Worm (Caenorhabditis elegans) whole organism, mixed stage, embryonic: Measurements from ENCODE around the gene rab-28.

Experiments
- bed-3 ChIP-seq: fragments of 200-800 bp; sonication (Bioruptor generic); optimal IDR thresholded peaks from 3 replicates; lab custom pipeline; 2018; ENCODE audit warnings: mild to moderate bottlenecking, missing genetic modification characterization, moderate library complexity, missing compliant biosample characterization
- blmp-1 ChIP-seq: fragments of 150-350 bp; optimal IDR thresholded peaks from 2 replicates; lab custom pipeline; 2014; ENCODE audit warnings: missing biosample characterization, missing genetic modification characterization
- ceh-39 ChIP-seq: fragments of 150-350 bp; optimal IDR thresholded peaks from 2 replicates; lab custom pipeline; 2014; ENCODE audit warnings: missing biosample characterization, missing genetic modification characterization
- ceh-43 ChIP-seq: fragments of 200-800 bp; sonication (Bioruptor generic); optimal IDR thresholded peaks from 2 replicates; lab custom pipeline; 2018; ENCODE audit warnings: mild to moderate bottlenecking, missing genetic modification characterization, moderate library complexity, missing compliant biosample characterization
- ceh-83 ChIP-seq: fragments of 200-800 bp; sonication (Bioruptor generic); optimal IDR thresholded peaks from 2 replicates; lab custom pipeline; 2018; ENCODE audit warnings: mild to moderate bottlenecking, missing genetic modification characterization, missing compliant biosample characterization
- ces-1 ChIP-seq: fragments of 150-350 bp; optimal IDR thresholded peaks from 2 replicates; lab custom pipeline; 2014; ENCODE audit warnings: missing biosample characterization, missing genetic modification reagents, missing genetic modification characterization
- cnd-1 ChIP-seq: fragments of 200-800 bp; sonication (Bioruptor generic); optimal IDR thresholded peaks from 2 replicates; lab custom pipeline; 2018; ENCODE audit warnings: mild to moderate bottlenecking, missing genetic modification characterization, missing compliant biosample characterization
- drap-1 ChIP-seq: fragments of 200-800 bp; sonication (Bioruptor generic); optimal IDR thresholded peaks from 3 replicates; lab custom pipeline; 2018; ENCODE audit warnings: mild to moderate bottlenecking, missing genetic modification characterization, missing compliant biosample characterization
- elt-1 ChIP-seq: sonication (generic microtip); optimal IDR thresholded peaks from 2 replicates; lab custom pipeline; 2017; ENCODE audit warnings: missing genetic modification characterization, mild to moderate bottlenecking, missing compliant biosample characterization, antibody characterized with exemption, moderate library complexity, borderline replicate concordance; ENCODE audit not compliant: insufficient read depth
- elt-3 ChIP-seq: fragments of 150-350 bp; optimal IDR thresholded peaks from 2 replicates; lab custom pipeline; 2014; ENCODE audit warnings: missing biosample characterization, missing genetic modification characterization
- flh-1 ChIP-seq: fragments of 200-800 bp; sonication (Bioruptor generic); optimal IDR thresholded peaks from 2 replicates; lab custom pipeline; 2018; ENCODE audit warnings: mild to moderate bottlenecking, missing genetic modification characterization, moderate library complexity, missing compliant biosample characterization
- ham-2 ChIP-seq: fragments of 200-800 bp; sonication (Bioruptor generic); optimal IDR thresholded peaks from 2 replicates; lab custom pipeline; 2018; ENCODE audit warnings: mild to moderate bottlenecking, missing genetic modification characterization, missing compliant biosample characterization
- hlh-1 ChIP-seq: fragments of 150-350 bp; optimal IDR thresholded peaks from 2 replicates; lab custom pipeline; 2014; ENCODE audit warnings: missing biosample characterization, missing genetic modification reagents, missing genetic modification characterization
- lin-13 ChIP-seq: fragments of 150-350 bp; optimal IDR thresholded peaks from 2 replicates; lab custom pipeline; 2014; ENCODE audit warnings: missing biosample characterization, missing genetic modification characterization
- lin-32 ChIP-seq: fragments of 200-800 bp; sonication (Bioruptor generic); optimal IDR thresholded peaks from 2 replicates; lab custom pipeline; 2018; ENCODE audit warnings: mild to moderate bottlenecking, missing genetic modification characterization, missing compliant biosample characterization
- lsy-2 ChIP-seq: fragments of 150-350 bp; optimal IDR thresholded peaks from 2 replicates; lab custom pipeline; 2014; ENCODE audit warnings: missing biosample characterization, missing genetic modification characterization
- mab-5 ChIP-seq: fragments of 150-350 bp; optimal IDR thresholded peaks from 2 replicates; lab custom pipeline; 2014; ENCODE audit warnings: missing biosample characterization, missing genetic modification characterization
- mep-1 ChIP-seq: fragments of 150-350 bp; optimal IDR thresholded peaks from 2 replicates; lab custom pipeline; 2017; ENCODE audit warnings: missing biosample characterization, missing genetic modification reagents, missing genetic modification characterization, inconsistent platforms
- nhr-12 ChIP-seq: fragments of 150-350 bp; optimal IDR thresholded peaks from 2 replicates; lab custom pipeline; 2014; ENCODE audit warnings: missing biosample characterization, missing genetic modification characterization
- nhr-237 ChIP-seq: fragments of 150-350 bp; optimal IDR thresholded peaks from 2 replicates; lab custom pipeline; 2014; ENCODE audit warnings: missing biosample characterization, missing genetic modification characterization
- nhr-28 ChIP-seq: fragments of 150-350 bp; optimal IDR thresholded peaks from 2 replicates; lab custom pipeline; 2014; ENCODE audit warnings: missing biosample characterization, missing genetic modification characterization
- pha-4 ChIP-seq: fragments of 150-350 bp; optimal IDR thresholded peaks from 2 replicates; lab custom pipeline; 2018; ENCODE audit warnings: missing biosample characterization, missing genetic modification reagents, missing genetic modification characterization
- sem-2 ChIP-seq: fragments of 200-800 bp; sonication (Bioruptor generic); optimal IDR thresholded peaks from 2 replicates; lab custom pipeline; 2018; ENCODE audit warnings: mild to moderate bottlenecking, missing genetic modification characterization, missing compliant biosample characterization
- sptf-1 ChIP-seq: sonication (generic microtip); optimal IDR thresholded peaks from 2 replicates; lab custom pipeline; 2017; ENCODE audit warnings: mild to moderate bottlenecking, missing genetic modification characterization, moderate library complexity, missing compliant biosample characterization
- tbx-8 ChIP-seq: fragments of 200-800 bp; sonication (Bioruptor generic); optimal IDR thresholded peaks from 2 replicates; lab custom pipeline; 2018; ENCODE audit warnings: mild to moderate bottlenecking, missing genetic modification characterization, moderate library complexity, missing compliant biosample characterization
- unc-120 ChIP-seq: sonication (generic microtip); optimal IDR thresholded peaks from 2 replicates; lab custom pipeline; 2017; ENCODE audit warnings: missing genetic modification characterization, missing compliant biosample characterization; ENCODE audit not compliant: poor library complexity, severe bottlenecking
- unc-62 ChIP-seq: fragments of 150-350 bp; optimal IDR thresholded peaks from 2 replicates; lab custom pipeline; 2014; ENCODE audit warnings: missing biosample characterization, missing genetic modification reagents, missing genetic modification characterization
- zip-8 ChIP-seq: fragments of 150-350 bp; optimal IDR thresholded peaks from 2 replicates; lab custom pipeline; 2014; ENCODE audit warnings: missing biosample characterization, missing genetic modification characterization
- ztf-11 ChIP-seq: fragments of 150-350 bp; optimal IDR thresholded peaks from 2 replicates; lab custom pipeline; 2014; ENCODE audit warnings: missing biosample characterization, missing genetic modification characterization

Gene rab-28

ce11 chrIV:9261687-9262086, 17.9 kb upstream of the rab-28 start, which contains the start of gene col-120:
TSS of gene col-120 (minus strand) at chrIV:9261787.
- TF ChIP-seq bed-3: no peak
- no peak for TF ChIP-seq blmp-1
- no peak for TF ChIP-seq hlh-1 (tag; lab: Kevin White, UChicago)
- TF ChIP-seq flh-1: no peak
- no peak for TF ChIP-seq tbx-8 (GFP tag; lab: Kevin White, UChicago)
- TF ChIP-seq cnd-1 (tag; lab: Kevin White, UChicago): no peak
- no peak for TF ChIP-seq zip-8
- TF ChIP-seq ceh-39 (tag; lab: Kevin White, UChicago): no peak
- TF ChIP-seq elt-3 (tag; lab: Kevin White, UChicago): no peak
- no peak for TF ChIP-seq mab-5 (tag; lab: Kevin White, UChicago)
- no peak for TF ChIP-seq unc-62 (GFP tag; lab: Kevin White, UChicago)
- TF ChIP-seq ceh-83 (GFP tag; lab: Kevin White, UChicago): no peak
- no peak for TF ChIP-seq elt-1
- TF ChIP-seq ces-1 (GFP tag; lab: Kevin White, UChicago): no peak
- no peak for TF ChIP-seq nhr-12 (tag; lab: Kevin White, UChicago)
- TF ChIP-seq, all 35 proteins: peak for 0

- TF ChIP-seq lin-32 (no peak), sem-2 (GFP tag; lab: Kevin White, UChicago) (no peak), ces-1 (GFP tag; lab: Kevin White, UChicago) (no peak), drap-1 (no peak), ceh-43 (no peak), zip-8 (no peak), cnd-1 (tag; lab: Kevin White, UChicago) (no peak)
These were observed 17.0 kb upstream of the rab-28 start for ce11 chrIV:9260826-9261225.

- TF ChIP-seq hlh-1 (tag; lab: Kevin White, UChicago) (no peak), lsy-2 (tag; lab: Kevin White, UChicago) (peak; percentile 26), pha-4 (tag; lab: Kevin White, UChicago) (peak; percentile 25), bed-3 (no peak), mep-1 (tag; lab: Kevin White, UChicago) (no peak), unc-120 (no peak), sptf-1 (tag; lab: Kevin White, UChicago) (no peak), zip-8 (no peak), nhr-237 (tag; lab: Kevin White, UChicago) (peak; percentile 3), blmp-1 (no peak), ham-2 (GFP tag; lab: Kevin White, UChicago) (no peak)
These were observed 16.5 kb upstream of the rab-28 start for ce11 chrIV:9260334-9260733.

ce11 chrIV:9259687-9260086, 15.9 kb upstream of the rab-28 start, which contains the start of gene Y11D7A.10:
TSS of gene Y11D7A.10 (minus strand) at chrIV:9259768.
- TF ChIP-seq bed-3: no peak
- no peak for TF ChIP-seq lin-13 (tag; lab: Kevin White, UChicago)
- no peak for TF ChIP-seq lin-32
- TF ChIP-seq nhr-28 (tag; lab: Kevin White, UChicago): no peak
- no peak for TF ChIP-seq drap-1
- no peak for TF ChIP-seq hlh-1 (tag; lab: Kevin White, UChicago)
- TF ChIP-seq nhr-237 (tag; lab: Kevin White, UChicago): no peak
- no peak for TF ChIP-seq unc-62 (GFP tag; lab: Kevin White, UChicago)
- no peak for TF ChIP-seq pha-4 (tag; lab: Kevin White, UChicago)

ce11 chrIV:9258547-9258946, 14.7 kb upstream of the rab-28 start:
- no peak for TF ChIP-seq ces-1 (GFP tag; lab: Kevin White, UChicago)
- peak; percentile 6 for TF ChIP-seq ham-2 (GFP tag; lab: Kevin White, UChicago)

ce11 chrIV:9256865-9257264, 13.1 kb upstream of the rab-28 start:
- TF ChIP-seq elt-1 (no peak), zip-8 (peak; percentile 88)

- TF ChIP-seq lsy-2 (tag; lab: Kevin White, UChicago): no peak
- no peak for TF ChIP-seq lin-13 (tag; lab: Kevin White, UChicago)
- TF ChIP-seq mab-5 (tag; lab: Kevin White, UChicago): no peak
- no peak for TF ChIP-seq elt-1
- TF ChIP-seq nhr-12 (tag; lab: Kevin White, UChicago): no peak
- TF ChIP-seq zip-8: no peak
- TF ChIP-seq ztf-11 (tag; lab: Kevin White, UChicago): no peak
- TF ChIP-seq, all 35 proteins: peak for 0
These were observed 12.2 kb upstream of the rab-28 start, which contains the start of gene Y11D7A.9 for ce11 chrIV:9256017-9256416. TSS of gene Y11D7A.9 (minus strand) at chrIV:9256117.
